Fruit fly (Drosophila melanogaster): ENCODE results near the gene HP6.

Gene HP6

DNA sequence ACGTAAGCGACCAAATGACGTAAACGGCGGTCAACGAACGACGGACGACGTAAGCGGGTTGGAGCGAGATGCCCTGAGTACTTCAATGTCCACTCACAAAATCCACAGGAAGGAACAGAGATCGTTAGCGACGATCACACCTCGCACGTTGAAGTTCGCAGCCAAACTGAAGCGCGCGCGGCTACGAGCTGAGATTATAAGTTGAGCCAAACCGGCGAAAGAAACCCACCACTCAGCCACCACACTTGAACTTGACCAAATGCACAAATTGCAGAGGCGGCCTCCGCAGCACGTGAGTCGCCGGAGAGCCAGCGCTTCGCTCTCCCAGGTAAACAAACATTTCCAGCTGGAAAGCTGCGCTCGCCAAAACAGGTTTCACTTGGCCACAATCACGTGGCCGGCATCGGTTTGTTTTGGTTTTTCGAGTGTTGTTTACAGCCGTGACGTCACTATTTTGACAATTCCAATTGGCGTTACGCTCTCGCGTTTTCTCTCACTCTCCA, 36.2 kb upstream of the HP6 start, which contains the start of gene dpy (continued):
- TF ChIP-seq zen2 (GFP tag; IDR thresholded peaks at IDR 0.05; ENCODE audit: partially characterized antibody) (peak; percentile 20; the same call in 1 of the 3 replicates), CG10267 (tag; optimal IDR thresholded peaks at IDR 0.05) (no peak), CG8089 (GFP tag; optimal IDR thresholded peaks at IDR 0.05) (no peak), CG9727 (GFP tag; optimal IDR thresholded peaks at IDR 0.05) (no peak), CG6813 (GFP tag; optimal IDR thresholded peaks at IDR 0.05) (no peak), Poxn (GFP tag; IDR thresholded peaks at IDR 0.05) (no peak), lola (GFP tag; optimal IDR thresholded peaks at IDR 0.05) (no peak), CG12744 (GFP tag; optimal IDR thresholded peaks at IDR 0.05) (no peak), Sry-δ (GFP tag; optimal IDR thresholded peaks at IDR 0.05) (no peak), corto (GFP tag; optimal IDR thresholded peaks at IDR 0.05) (no peak), hkb (optimal IDR thresholded peaks at IDR 0.05) (no peak), hkb (GFP tag; IDR thresholded peaks at IDR 0.05) (0 out of 2 replicates have a peak, but pooled peaks have one; percentile 7), luna (GFP tag; optimal IDR thresholded peaks at IDR 0.05) (no peak), nerfin-1 (tag; optimal IDR thresholded peaks at IDR 0.05) (no peak), CG4404 (GFP tag; IDR thresholded peaks at IDR 0.05) (no peak), Hsf (GFP tag; optimal IDR thresholded peaks at IDR 0.05) (no peak), Elba2 (GFP tag; optimal IDR thresholded peaks at IDR 0.05) (peak; percentile 92), CG7928 (GFP tag; optimal IDR thresholded peaks at IDR 0.05) (no peak), Deaf1 (tag; optimal IDR thresholded peaks at IDR 0.05) (no peak), z (GFP tag; IDR thresholded peaks at IDR 0.05) (peak; percentile 82), Neu2 (GFP tag; optimal IDR thresholded peaks at IDR 0.05; ENCODE audit: borderline replicate concordance) (no peak), CkIIα-i1 (GFP tag; IDR thresholded peaks at IDR 0.05) (no peak), B-H1 (GFP tag; IDR thresholded peaks at IDR 0.05) (no peak), Six4 (GFP tag; optimal IDR thresholded peaks at IDR 0.05) (no peak), BEAF-32 (GFP tag; optimal IDR thresholded peaks at IDR 0.05) (no peak), H15 (GFP tag; IDR thresholded peaks at IDR 0.05) (no peak), CG3163 (GFP tag; optimal IDR thresholded peaks at IDR 0.05) (no peak), vvl (GFP tag; IDR thresholded peaks at IDR 0.05) (peak; percentile 22; the same call in 1 of the 2 replicates), CG10979 (tag; optimal IDR thresholded peaks at IDR 0.05) (no peak), row (GFP tag; IDR thresholded peaks at IDR 0.05) (no peak), Dref (GFP tag; IDR thresholded peaks at IDR 0.05) (no peak), Usf (GFP tag; optimal IDR thresholded peaks at IDR 0.05) (no peak), CG13287 (GFP tag; IDR thresholded peaks at IDR 0.05; ENCODE audit: partially characterized antibody) (no peak), zen (tag; optimal IDR thresholded peaks at IDR 0.05) (no peak), Atf6 (GFP tag; IDR thresholded peaks at IDR 0.05) (no peak), CG9215 (GFP tag; IDR thresholded peaks at IDR 0.05) (no peak), CG7963 (GFP tag; IDR thresholded peaks at IDR 0.05; ENCODE audit: partially characterized antibody) (0 out of 3 replicates have a peak, but pooled peaks have one; percentile 23), toy (GFP tag; IDR thresholded peaks at IDR 0.05) (no peak), lov (optimal IDR thresholded peaks at IDR 0.05) (no peak), lov (GFP tag; IDR thresholded peaks at IDR 0.05) (no peak), Dp (GFP tag; optimal IDR thresholded peaks at IDR 0.05) (no peak), Bdp1 (GFP tag; optimal IDR thresholded peaks at IDR 0.05) (no peak), CG12942 (GFP tag; optimal IDR thresholded peaks at IDR 0.05) (no peak), CG17359 (tag; optimal IDR thresholded peaks at IDR 0.05) (no peak), Fer1 (GFP tag; optimal IDR thresholded peaks at IDR 0.05) (no peak), br (optimal IDR thresholded peaks at IDR 0.05) (no peak), ewg (GFP tag; optimal IDR thresholded peaks at IDR 0.05) (no peak), sens (GFP tag) (peak; percentile 75), CG10321 (GFP tag; IDR thresholded peaks at IDR 0.05) (no peak), CG14050 (GFP tag; IDR thresholded peaks at IDR 0.05) (no peak), CG11085 (GFP tag; IDR thresholded peaks at IDR 0.05) (no peak), CG9797 (GFP tag; optimal IDR thresholded peaks at IDR 0.05) (no peak)
